ENCODE assay signal across 2 fruit fly cellular contexts in genomic region chr3L:14612945-14613791, dm6.
A peak's percentile ranks its signal among the peaks of the same experiment; 100 is the strongest.
TF ChIP-seq lines count a peak whose summit lies in the region.

No protein-coding gene starts in this region.

TF ChIP-seq in whole organism, embryonic, 481 proteins besides CTCF, POLR2A, EP300 and RAD21 (continued from another document and continues in another):
- TF ChIP-seq CG15696 (tag; optimal IDR thresholded peaks at IDR 0.05; lab: Kevin White, UChicago) (peak; percentile 72), dan (GFP tag; IDR thresholded peaks at IDR 0.05; lab: Robert Waterston, UW) (no peak; the same call in 1 of the 2 replicates), BtbVII (GFP tag; optimal IDR thresholded peaks at IDR 0.05; lab: Kevin White, UChicago) (peak; percentile 9), CG17361 (GFP tag; IDR thresholded peaks at IDR 0.05; lab: Robert Waterston, UW) (peak; percentile 74; the same call in 2 of the 3 replicates), aop (GFP tag; IDR thresholded peaks at IDR 0.05; lab: Robert Waterston, UW) (no peak), CG11456 (GFP tag; IDR thresholded peaks at IDR 0.05; lab: Robert Waterston, UW) (no peak), corto (GFP tag; optimal IDR thresholded peaks at IDR 0.05; lab: Kevin White, UChicago) (no peak), gfzf (GFP tag; optimal IDR thresholded peaks at IDR 0.05; lab: Kevin White, UChicago) (no peak), Pdp1 (GFP tag; optimal IDR thresholded peaks at IDR 0.05; lab: Kevin White, UChicago) (peak; percentile 34 to 96), fd102C (GFP tag; optimal IDR thresholded peaks at IDR 0.05; lab: Kevin White, UChicago) (no peak), abd-A (tag; optimal IDR thresholded peaks at IDR 0.05; lab: Kevin White, UChicago) (peak; percentile 28), CG18619 (GFP tag; optimal IDR thresholded peaks at IDR 0.05; lab: Kevin White, UChicago) (peak; percentile 39), Max (GFP tag; optimal IDR thresholded peaks at IDR 0.05; lab: Kevin White, UChicago) (no peak), crol (GFP tag; IDR thresholded peaks at IDR 0.05; lab: Robert Waterston, UW) (no peak), CG17328 (GFP tag; IDR thresholded peaks at IDR 0.05; lab: Robert Waterston, UW) (0 out of 2 replicates have a peak, but pooled peaks have one; percentile 17), Aef1 (GFP tag; IDR thresholded peaks at IDR 0.05; lab: Robert Waterston, UW) (no peak), CG17612 (GFP tag; IDR thresholded peaks at IDR 0.05; lab: Robert Waterston, UW) (no peak), B-H1 (GFP tag; IDR thresholded peaks at IDR 0.05; lab: Robert Waterston, UW) (no peak), ttk (GFP tag; IDR thresholded peaks at IDR 0.05; lab: Robert Waterston, UW) (no peak), Gsc (GFP tag; IDR thresholded peaks at IDR 0.05; lab: Robert Waterston, UW) (no peak), CG10147 (GFP tag; optimal IDR thresholded peaks at IDR 0.05; lab: Kevin White, UChicago) (peak; percentile 17), CG4282 (GFP tag; optimal IDR thresholded peaks at IDR 0.05; lab: Kevin White, UChicago) (no peak), CG10979 (tag; optimal IDR thresholded peaks at IDR 0.05; lab: Kevin White, UChicago) (peak; percentile 80), Dip2 (GFP tag; IDR thresholded peaks at IDR 0.05; lab: Robert Waterston, UW) (no peak), CG31224 (GFP tag; IDR thresholded peaks at IDR 0.05; lab: Robert Waterston, UW) (no peak), CG17385 (GFP tag; optimal IDR thresholded peaks at IDR 0.05; lab: Kevin White, UChicago) (peak; percentile 8), CG12391 (tag; optimal IDR thresholded peaks at IDR 0.05; lab: Kevin White, UChicago) (peak; percentile 67), CG16815 (GFP tag; optimal IDR thresholded peaks at IDR 0.05; lab: Kevin White, UChicago) (peak; percentile 82), Bdp1 (GFP tag; optimal IDR thresholded peaks at IDR 0.05; lab: Kevin White, UChicago) (no peak), Rfx (GFP tag; IDR thresholded peaks at IDR 0.05; lab: Robert Waterston, UW) (peak; percentile 50; the same call in 1 of the 2 replicates), CG14050 (GFP tag; IDR thresholded peaks at IDR 0.05; lab: Robert Waterston, UW) (no peak), CG7786 (GFP tag; optimal IDR thresholded peaks at IDR 0.05; lab: Kevin White, UChicago) (peak; percentile 17), Hsf (GFP tag; optimal IDR thresholded peaks at IDR 0.05; lab: Kevin White, UChicago) (peak; percentile 22), Chrac-16 (GFP tag; optimal IDR thresholded peaks at IDR 0.05; lab: Kevin White, UChicago) (peak; percentile 52), Fer3 (tag; optimal IDR thresholded peaks at IDR 0.05; lab: Kevin White, UChicago) (peak; percentile 16), HLH4C (GFP tag; IDR thresholded peaks at IDR 0.05; lab: Robert Waterston, UW; ENCODE audit: partially characterized antibody) (no peak), CG1832 (GFP tag; optimal IDR thresholded peaks at IDR 0.05; lab: Kevin White, UChicago) (peak; percentile 39), mirr (GFP tag; optimal IDR thresholded peaks at IDR 0.05; lab: Kevin White, UChicago) (no peak), caup (GFP tag; optimal IDR thresholded peaks at IDR 0.05; lab: Kevin White, UChicago; ENCODE audit: severe bottlenecking) (no peak), lbe (GFP tag; optimal IDR thresholded peaks at IDR 0.05; lab: Kevin White, UChicago) (no peak), HLH3B (GFP tag; IDR thresholded peaks at IDR 0.05; lab: Robert Waterston, UW) (0 out of 2 replicates have a peak, but pooled peaks have one; percentile 16), CG2129 (GFP tag; IDR thresholded peaks at IDR 0.05; lab: Robert Waterston, UW; ENCODE audit: partially characterized antibody) (no peak), TFAM (GFP tag; optimal IDR thresholded peaks at IDR 0.05; lab: Kevin White, UChicago) (no peak), Xrp1 (GFP tag; IDR thresholded peaks at IDR 0.05; lab: Robert Waterston, UW) (peak; percentile 70), CG2199 (GFP tag; IDR thresholded peaks at IDR 0.05; lab: Robert Waterston, UW) (0 out of 3 replicates have a peak, but pooled peaks have one; percentile 39), Hmx (GFP tag; optimal IDR thresholded peaks at IDR 0.05; lab: Kevin White, UChicago) (no peak), vvl (GFP tag; IDR thresholded peaks at IDR 0.05; lab: Robert Waterston, UW) (peak; percentile 30; the same call in 1 of the 2 replicates), H15 (GFP tag; IDR thresholded peaks at IDR 0.05; lab: Robert Waterston, UW) (no peak), CG2116 (GFP tag; optimal IDR thresholded peaks at IDR 0.05; lab: Kevin White, UChicago) (peak; percentile 20), CG15269 (tag; optimal IDR thresholded peaks at IDR 0.05; lab: Kevin White, UChicago) (peak; percentile 26), CG9932 (GFP tag; IDR thresholded peaks at IDR 0.05; lab: Robert Waterston, UW) (peak; percentile 24; the same call in 1 of the 2 replicates), CG16813 (GFP tag; IDR thresholded peaks at IDR 0.05; lab: Robert Waterston, UW; ENCODE audit: partially characterized antibody) (no peak), pan (optimal IDR thresholded peaks at IDR 0.05; lab: Kevin White, UChicago) (peak in 1 of 2 experiments; percentile 9), pan (GFP tag; optimal IDR thresholded peaks at IDR 0.05 in 1 of 2, IDR thresholded peaks at IDR 0.05 in 1 of 2) (peak; percentile 19 to 38), CG12744 (GFP tag; optimal IDR thresholded peaks at IDR 0.05; lab: Kevin White, UChicago) (no peak), CG10462 (GFP tag; optimal IDR thresholded peaks at IDR 0.05; lab: Kevin White, UChicago) (no peak), chm (GFP tag; IDR thresholded peaks at IDR 0.05; lab: Robert Waterston, UW) (peak; percentile 31; the same call in 1 of the 2 replicates), CG12942 (GFP tag; optimal IDR thresholded peaks at IDR 0.05; lab: Kevin White, UChicago) (no peak), jumu (GFP tag; optimal IDR thresholded peaks at IDR 0.05; lab: Kevin White, UChicago) (no peak), ranshi (GFP tag; IDR thresholded peaks at IDR 0.05; lab: Robert Waterston, UW) (peak; percentile 28; the same call in 1 of the 2 replicates), Mrtf (GFP tag; IDR thresholded peaks at IDR 0.05; lab: Robert Waterston, UW) (no peak), CG17829 (tag; optimal IDR thresholded peaks at IDR 0.05; lab: Kevin White, UChicago) (peak; percentile 60), CG13775 (GFP tag; optimal IDR thresholded peaks at IDR 0.05; lab: Kevin White, UChicago) (peak; percentile 53), CG2120 (GFP tag; optimal IDR thresholded peaks at IDR 0.05; lab: Kevin White, UChicago) (peak; percentile 18), CG1602 (GFP tag; optimal IDR thresholded peaks at IDR 0.05; lab: Kevin White, UChicago) (peak; percentile 59)

TF ChIP-seq in whole organism, prepupa, 60 proteins besides CTCF, POLR2A, EP300 and RAD21 (continued from another document):
- TF ChIP-seq CG4318 (GFP tag; optimal IDR thresholded peaks at IDR 0.05; lab: Kevin White, UChicago): peak; percentile 57
- no peak for TF ChIP-seq fd85E (GFP tag; optimal IDR thresholded peaks at IDR 0.05; lab: Kevin White, UChicago)
- no peak for TF ChIP-seq svp (GFP tag; lab: Kevin White, UChicago)
- peak; percentile 15 for TF ChIP-seq CG9139 (GFP tag; optimal IDR thresholded peaks at IDR 0.05; lab: Kevin White, UChicago)
- TF ChIP-seq Eip78C (GFP tag; lab: Kevin White, UChicago): peak; percentile 91
- no peak for TF ChIP-seq Eip93F (GFP tag; optimal IDR thresholded peaks at IDR 0.05; lab: Kevin White, UChicago)
- peak; percentile 61 for TF ChIP-seq Hr4 (GFP tag; optimal IDR thresholded peaks at IDR 0.05; lab: Kevin White, UChicago)
- peak; percentile 46 for TF ChIP-seq achi (GFP tag; optimal IDR thresholded peaks at IDR 0.05; lab: Kevin White, UChicago)
- TF ChIP-seq CG15336 (GFP tag; IDR thresholded peaks at IDR 0.05; lab: Robert Waterston, UW): peak; percentile 74
- peak; percentile 31 to 79 for TF ChIP-seq salr (GFP tag; optimal IDR thresholded peaks at IDR 0.05; lab: Kevin White, UChicago)
- peak; percentile 71 for TF ChIP-seq fd59A (GFP tag; optimal IDR thresholded peaks at IDR 0.05; lab: Kevin White, UChicago)
- peak; percentile 51; the same call in 1 of the 2 replicates for TF ChIP-seq Gug (GFP tag; IDR thresholded peaks at IDR 0.05; lab: Robert Waterston, UW)
- peak; percentile 78 for TF ChIP-seq Ets96B (tag; optimal IDR thresholded peaks at IDR 0.05; lab: Kevin White, UChicago)
- TF ChIP-seq esn (GFP tag; optimal IDR thresholded peaks at IDR 0.05; lab: Kevin White, UChicago): peak; percentile 32
- peak; percentile 62 for TF ChIP-seq eg (GFP tag; IDR thresholded peaks at IDR 0.05; lab: Robert Waterston, UW)
- TF ChIP-seq CG31627 (GFP tag; optimal IDR thresholded peaks at IDR 0.05; lab: Kevin White, UChicago): peak; percentile 5
- TF ChIP-seq Smox (GFP tag; optimal IDR thresholded peaks at IDR 0.05; lab: Kevin White, UChicago): peak; percentile 6
- no peak for TF ChIP-seq Hr38 (GFP tag; optimal IDR thresholded peaks at IDR 0.05; lab: Kevin White, UChicago)
- TF ChIP-seq CG11762 (GFP tag; optimal IDR thresholded peaks at IDR 0.05; lab: Kevin White, UChicago; ENCODE audit: insufficient read depth): no peak
- peak; percentile 96 for TF ChIP-seq vri (GFP tag; optimal IDR thresholded peaks at IDR 0.05; lab: Kevin White, UChicago)
- no peak for TF ChIP-seq Sox15 (GFP tag; optimal IDR thresholded peaks at IDR 0.05; lab: Kevin White, UChicago)
- TF ChIP-seq topi (GFP tag; optimal IDR thresholded peaks at IDR 0.05; lab: Kevin White, UChicago): peak; percentile 29
- peak; percentile 69 for TF ChIP-seq acj6 (GFP tag; optimal IDR thresholded peaks at IDR 0.05; lab: Kevin White, UChicago)
- TF ChIP-seq lz (GFP tag; optimal IDR thresholded peaks at IDR 0.05; lab: Kevin White, UChicago): peak; percentile 25
- no peak for TF ChIP-seq dac (GFP tag; optimal IDR thresholded peaks at IDR 0.05; lab: Kevin White, UChicago)
- TF ChIP-seq Ets21C (GFP tag; optimal IDR thresholded peaks at IDR 0.05; lab: Kevin White, UChicago): no peak
- TF ChIP-seq CG10669 (GFP tag; optimal IDR thresholded peaks at IDR 0.05; lab: Kevin White, UChicago): peak; percentile 69
- peak; percentile 79 for TF ChIP-seq CG3032 (tag; optimal IDR thresholded peaks at IDR 0.05; lab: Kevin White, UChicago)
- peak; percentile 51 for TF ChIP-seq CG1621 (tag; optimal IDR thresholded peaks at IDR 0.05; lab: Kevin White, UChicago)
- peak; percentile 73 for TF ChIP-seq pdm3 (GFP tag; optimal IDR thresholded peaks at IDR 0.05; lab: Kevin White, UChicago)
- no peak for TF ChIP-seq CG7368 (GFP tag; optimal IDR thresholded peaks at IDR 0.05; lab: Kevin White, UChicago)
- TF ChIP-seq CG6808 (GFP tag; optimal IDR thresholded peaks at IDR 0.05; lab: Kevin White, UChicago): peak; percentile 73
- no peak for TF ChIP-seq Sox102F (GFP tag; optimal IDR thresholded peaks at IDR 0.05; lab: Kevin White, UChicago)
- TF ChIP-seq Lpt (GFP tag; optimal IDR thresholded peaks at IDR 0.05; lab: Kevin White, UChicago): peak; percentile 64
- TF ChIP-seq CG8632 (GFP tag; optimal IDR thresholded peaks at IDR 0.05; lab: Kevin White, UChicago): peak; percentile 14
- no peak for TF ChIP-seq Met (GFP tag; optimal IDR thresholded peaks at IDR 0.05; lab: Kevin White, UChicago)
- TF ChIP-seq spab (GFP tag; optimal IDR thresholded peaks at IDR 0.05; lab: Kevin White, UChicago): peak; percentile 56
